Worm (Caenorhabditis elegans) whole organism, L4/young adult: ENCODE data around the gene F10B5.2.

Experiments used
- W03F9.2 ChIP-seq: fragments of 150-350 bp; optimal IDR thresholded peaks from 2 replicates; lab custom pipeline; 2014; ENCODE audit warnings: missing biosample characterization, missing genetic modification characterization
- him-1 ChIP-seq: sonication (generic microtip); optimal IDR thresholded peaks from 2 replicates; lab custom pipeline; 2016; ENCODE audit warnings: missing genotype, missing genetic modification reagents, missing genetic modification characterization, missing compliant biosample characterization

- TF ChIP-seq W03F9.2 (no peak), him-1 (no peak)
These were observed 8.6 kb upstream of the F10B5.2 start for ce11 chrII:8135953-8136352.
